Fruit fly (Drosophila melanogaster) whole organism, wandering third instar larva: Measurements from ENCODE around the gene LManIV.

Experiments
- CG32264 ChIP-seq: fragments of 200-800 bp; sonication (Bioruptor generic); optimal IDR thresholded peaks from 2 replicates; lab custom pipeline; 2016; ENCODE audit warnings: missing biosample characterization, missing genetic modification characterization
- Dfd ChIP-seq: fragments of >200 bp; optimal IDR thresholded peaks from 2 replicates; lab custom pipeline; 2017; ENCODE audit warnings: missing biosample characterization, missing genetic modification characterization
- Hnf4 ChIP-seq: fragments of 200-800 bp; sonication (Bioruptor generic); optimal IDR thresholded peaks from 2 replicates; lab custom pipeline; 2016; ENCODE audit warnings: missing biosample characterization, mild to moderate bottlenecking, missing genetic modification characterization
- Hr83 ChIP-seq: fragments of 200-300 bp; sonication (Bioruptor generic); optimal IDR thresholded peaks from 2 replicates; lab custom pipeline; 2016; ENCODE audit warnings: missing biosample characterization, mild to moderate bottlenecking, missing genetic modification characterization, moderate library complexity; ENCODE audit not compliant: poor library complexity, severe bottlenecking
- Jra ChIP-seq: sonication (Bioruptor generic); optimal IDR thresholded peaks from 2 replicates; lab custom pipeline; 2016; ENCODE audit warnings: missing biosample characterization, missing genetic modification characterization
- OdsH ChIP-seq: fragments of 200-800 bp; sonication (Bioruptor generic); optimal IDR thresholded peaks from 2 replicates; lab custom pipeline; 2016; ENCODE audit warnings: missing biosample characterization, mild to moderate bottlenecking, missing genetic modification characterization
- Rel ChIP-seq, 2 experiments: fragments of 200-800 bp; sonication (Bioruptor generic) in 1 of 2; optimal IDR thresholded peaks; 2 replicates in 1 of 2; 3 replicates in 1 of 2; lab custom pipeline; 2016 to 2019; ENCODE audit warnings: mild to moderate bottlenecking in 2 of 2, missing biosample characterization in 2 of 2, missing genetic modification characterization in 2 of 2, moderate library complexity in 1 of 2
- dmrt93B ChIP-seq: fragments of 200-800 bp; sonication (Bioruptor generic); optimal IDR thresholded peaks from 2 replicates; lab custom pipeline; 2018; ENCODE audit warnings: missing biosample characterization, mild to moderate bottlenecking, missing genetic modification characterization
- fru ChIP-seq: fragments of 200-800 bp; sonication (Bioruptor generic); optimal IDR thresholded peaks from 3 replicates; lab custom pipeline; 2016; ENCODE audit warnings: missing biosample characterization, mild to moderate bottlenecking, missing genetic modification characterization
- h ChIP-seq: fragments of 200-800 bp; sonication (Bioruptor generic); optimal IDR thresholded peaks from 3 replicates; lab custom pipeline; 2016; ENCODE audit warnings: missing biosample characterization, mild to moderate bottlenecking, missing genetic modification characterization
- pan ChIP-seq: fragments of >200 bp; optimal IDR thresholded peaks from 2 replicates; lab custom pipeline; 2017
- rgr ChIP-seq: fragments of 200-800 bp; sonication (Bioruptor generic); optimal IDR thresholded peaks from 3 replicates; lab custom pipeline; 2016; ENCODE audit warnings: missing biosample characterization, mild to moderate bottlenecking, missing genetic modification characterization

dm6 chr2L:8719757-8720156 is 52.4 kb downstream of the LManIV start:
- TF ChIP-seq rgr (GFP tag; lab: Kevin White, UChicago) (no peak), Hr83 (GFP tag; lab: Kevin White, UChicago) (no peak), OdsH (GFP tag; lab: Kevin White, UChicago) (no peak), h (GFP tag; lab: Kevin White, UChicago) (peak; percentile 30), CG32264 (GFP tag; lab: Kevin White, UChicago) (no peak), fru (GFP tag; lab: Kevin White, UChicago) (no peak), Jra (no peak), Dfd (GFP tag; lab: Kevin White, UChicago) (no peak), pan (lab: Kevin White, UChicago) (no peak), dmrt93B (no peak), Rel (GFP tag; optimal IDR thresholded peaks at IDR 0.05; lab: Kevin White, UChicago) (no peak), Rel (tag; optimal IDR thresholded peaks at IDR 0.05; lab: Kevin White, UChicago) (no peak), Hnf4 (GFP tag; lab: Kevin White, UChicago) (no peak)
